Worm (Caenorhabditis elegans) whole organism, late embryonic: ENCODE data around the gene fbxb-62.

ENCODE experiments used
- C38D4.7 ChIP-seq: fragments of 200-800 bp; sonication (Bioruptor generic); optimal IDR thresholded peaks from 2 replicates; lab custom pipeline; 2018; ENCODE audit warnings: mild to moderate bottlenecking, missing genetic modification characterization, moderate library complexity, missing compliant biosample characterization
- K02D7.2 ChIP-seq: sonication (generic microtip); optimal IDR thresholded peaks from 2 replicates; lab custom pipeline; 2017; ENCODE audit warnings: mild to moderate bottlenecking, missing genetic modification characterization, missing compliant biosample characterization
- Y22D7AL.16 ChIP-seq: sonication (generic microtip); optimal IDR thresholded peaks from 2 replicates; lab custom pipeline; 2016; ENCODE audit warnings: missing genetic modification characterization, missing compliant biosample characterization
- ama-1 ChIP-seq: fragments of 150-350 bp; optimal IDR thresholded peaks from 2 replicates; lab custom pipeline; 2014
- ceh-14 ChIP-seq: sonication (generic microtip); optimal IDR thresholded peaks from 2 replicates; lab custom pipeline; 2016; ENCODE audit warnings: missing genotype, missing genetic modification characterization, missing compliant biosample characterization
- ceh-22 ChIP-seq: sonication (generic microtip); optimal IDR thresholded peaks from 2 replicates; lab custom pipeline; 2017; ENCODE audit warnings: missing biosample characterization, missing genetic modification characterization
- ceh-24 ChIP-seq: sonication (generic microtip); optimal IDR thresholded peaks from 2 replicates; lab custom pipeline; 2016; ENCODE audit warnings: mild to moderate bottlenecking, missing genetic modification characterization, missing compliant biosample characterization
- ceh-31 ChIP-seq: sonication (generic microtip); optimal IDR thresholded peaks from 2 replicates; lab custom pipeline; 2016; ENCODE audit warnings: missing genetic modification characterization, missing compliant biosample characterization
- ceh-45 ChIP-seq: fragments of 200-800 bp; sonication (Bioruptor generic); IDR thresholded peaks from 2 replicates; pipeline ENCODE4 v1.3.6; 2022; ENCODE audit warnings: missing genetic modification reagents, missing genetic modification characterization, missing compliant biosample characterization
- ceh-48 ChIP-seq: sonication (generic microtip); optimal IDR thresholded peaks from 2 replicates; lab custom pipeline; 2016; ENCODE audit warnings: missing genetic modification characterization, inconsistent platforms, missing compliant biosample characterization
- ceh-6 ChIP-seq: fragments of 200-800 bp; sonication (Bioruptor generic); optimal IDR thresholded peaks from 2 replicates; lab custom pipeline; 2018; ENCODE audit warnings: mild to moderate bottlenecking, missing genetic modification characterization, missing compliant biosample characterization
- dmd-4 ChIP-seq: sonication (generic microtip); optimal IDR thresholded peaks from 2 replicates; lab custom pipeline; 2016; ENCODE audit warnings: borderline replicate concordance, missing genetic modification characterization, missing compliant biosample characterization
- dve-1 ChIP-seq: sonication (generic microtip); optimal IDR thresholded peaks from 2 replicates; lab custom pipeline; 2017; ENCODE audit warnings: antibody characterized with exemption, mild to moderate bottlenecking, missing genetic modification characterization, missing compliant biosample characterization
- elt-2 ChIP-seq: sonication (generic microtip); optimal IDR thresholded peaks from 2 replicates; lab custom pipeline; 2016; ENCODE audit warnings: missing genetic modification reagents, missing genetic modification characterization, missing compliant biosample characterization
- ets-4 ChIP-seq: sonication (generic microtip); optimal IDR thresholded peaks from 2 replicates; lab custom pipeline; 2016; ENCODE audit warnings: missing genetic modification characterization, missing compliant biosample characterization
- eyg-1 ChIP-seq: sonication (generic microtip); optimal IDR thresholded peaks from 2 replicates; lab custom pipeline; 2016; ENCODE audit warnings: missing genotype, missing genetic modification characterization, missing compliant biosample characterization
- fax-1 ChIP-seq: sonication (generic microtip); optimal IDR thresholded peaks from 2 replicates; lab custom pipeline; 2016; ENCODE audit warnings: missing genotype, missing genetic modification characterization, missing compliant biosample characterization
- hlh-13 ChIP-seq: fragments of 200-800 bp; sonication (Bioruptor generic); optimal IDR thresholded peaks from 2 replicates; lab custom pipeline; 2018; ENCODE audit warnings: mild to moderate bottlenecking, missing genetic modification characterization, missing compliant biosample characterization
- hlh-15 ChIP-seq: sonication (generic microtip); optimal IDR thresholded peaks from 2 replicates; lab custom pipeline; 2016; ENCODE audit warnings: missing genetic modification characterization, missing compliant biosample characterization
- lim-6 ChIP-seq: sonication (generic microtip); optimal IDR thresholded peaks from 2 replicates; lab custom pipeline; 2016; ENCODE audit warnings: missing genetic modification characterization, missing compliant biosample characterization
- pat-9 ChIP-seq: fragments of 200-800 bp; sonication (Bioruptor generic); optimal IDR thresholded peaks from 2 replicates; lab custom pipeline; 2018; ENCODE audit warnings: mild to moderate bottlenecking, missing genetic modification characterization, moderate library complexity, missing compliant biosample characterization
- pax-1 ChIP-seq: fragments of 150-350 bp; optimal IDR thresholded peaks from 2 replicates; lab custom pipeline; 2014; ENCODE audit warnings: missing biosample characterization, missing genetic modification characterization
- pha-2 ChIP-seq: sonication (generic microtip); optimal IDR thresholded peaks from 2 replicates; lab custom pipeline; 2017; ENCODE audit warnings: mild to moderate bottlenecking, missing genetic modification characterization, missing compliant biosample characterization
- pha-4 ChIP-seq: fragments of 150-350 bp; optimal IDR thresholded peaks from 2 replicates; lab custom pipeline; 2018; ENCODE audit warnings: missing biosample characterization, missing genetic modification reagents, missing genetic modification characterization
- pqm-1 ChIP-seq: sonication (generic microtip); optimal IDR thresholded peaks from 2 replicates; lab custom pipeline; 2016; ENCODE audit warnings: missing genetic modification characterization, missing compliant biosample characterization
- rnt-1 ChIP-seq: sonication (generic microtip); optimal IDR thresholded peaks from 2 replicates; lab custom pipeline; 2016; ENCODE audit warnings: missing genetic modification characterization, missing compliant biosample characterization
- sox-2 ChIP-seq: fragments of 200-800 bp; sonication (Bioruptor generic); IDR thresholded peaks from 2 replicates; pipeline ENCODE4 v1.3.6; 2022; ENCODE audit warnings: missing genetic modification reagents, missing genetic modification characterization, missing compliant biosample characterization
- sox-4 ChIP-seq: sonication (generic microtip); optimal IDR thresholded peaks from 2 replicates; lab custom pipeline; 2017; ENCODE audit warnings: mild to moderate bottlenecking, missing genetic modification characterization, inconsistent platforms, missing compliant biosample characterization
- syd-9 ChIP-seq: sonication (generic microtip); optimal IDR thresholded peaks from 2 replicates; lab custom pipeline; 2016; ENCODE audit warnings: mild to moderate bottlenecking, missing genetic modification characterization, moderate library complexity, missing compliant biosample characterization
- tbx-2 ChIP-seq: sonication (generic microtip); optimal IDR thresholded peaks from 2 replicates; lab custom pipeline; 2016; ENCODE audit warnings: missing genetic modification characterization, missing compliant biosample characterization
- unc-3 ChIP-seq, 2 experiments: fragments of 200-800 bp in 1 of 2; sonication (Bioruptor generic) in 1 of 2; sonication (generic microtip) in 1 of 2; conservative IDR thresholded peaks in 1 of 2; optimal IDR thresholded peaks in 1 of 2; 2 replicates each; pipeline versions ENCODE4 v1.3.6 to Lab custom; 2016 to 2022; ENCODE audit warnings: missing compliant biosample characterization in 2 of 2, missing genetic modification characterization in 2 of 2, missing genetic modification reagents in 1 of 2
- unc-55 ChIP-seq: sonication (generic microtip); optimal IDR thresholded peaks from 2 replicates; lab custom pipeline; 2017; ENCODE audit warnings: missing biosample characterization, missing genetic modification reagents, missing genetic modification characterization
- zip-5 ChIP-seq: sonication (generic microtip); optimal IDR thresholded peaks from 2 replicates; lab custom pipeline; 2016; ENCODE audit warnings: missing genetic modification characterization, missing compliant biosample characterization
- ztf-16 ChIP-seq: sonication (generic microtip); optimal IDR thresholded peaks from 2 replicates; lab custom pipeline; 2017; ENCODE audit warnings: missing genetic modification characterization, missing compliant biosample characterization

Gene fbxb-62

DNA sequence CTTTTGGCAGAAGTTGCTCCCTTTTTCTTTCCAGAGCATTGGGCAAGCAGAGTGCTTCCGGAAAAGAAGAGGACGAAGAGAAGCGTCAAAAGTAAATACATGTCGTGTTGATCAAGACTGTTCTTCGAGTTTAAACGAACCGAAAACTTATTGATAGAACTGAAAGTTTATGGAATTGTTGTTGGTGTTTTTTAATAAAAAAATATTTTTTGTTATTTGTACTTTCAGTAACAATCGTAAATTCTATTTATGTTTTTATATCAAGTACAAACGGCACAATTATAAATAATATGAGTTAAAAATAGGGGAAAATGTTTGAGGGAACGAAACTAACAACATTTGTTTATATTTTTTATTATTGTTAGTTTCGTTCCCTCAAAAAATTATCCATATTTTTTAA, 44.2 kb downstream of the fbxb-62 start, which contains the start of gene F21D9.3:
F21D9.3 (minus strand) TSS at position 101 of the 400 bp plus-strand sequence.
- no peak for TF ChIP-seq pha-2

DNA sequence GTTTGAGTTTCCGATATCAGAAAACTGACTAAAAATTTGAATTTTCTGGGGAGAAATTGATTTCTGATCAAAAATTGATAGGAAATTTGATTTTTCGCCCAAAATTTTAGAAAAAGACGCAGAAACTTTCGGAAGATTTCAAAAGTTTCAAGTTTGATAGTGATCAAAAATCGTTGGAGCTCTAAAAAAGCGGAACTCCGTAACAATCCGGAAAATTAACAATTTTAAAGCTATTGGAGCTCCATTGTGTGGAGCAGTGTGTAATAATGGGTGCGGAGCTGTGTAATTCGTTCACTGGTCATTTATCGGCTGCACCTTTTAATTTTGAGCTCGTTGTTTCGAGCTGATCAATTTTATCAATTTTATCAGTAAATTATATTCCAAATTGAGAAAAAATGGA, 48.3 kb downstream of the fbxb-62 start, which contains the start of gene F21D9.4:
F21D9.4 (plus strand) TSS at position 301 of the 400 bp plus-strand sequence.
- TF ChIP-seq tbx-2 (tag; lab: Kevin White, UChicago) (no peak), zip-5 (tag; lab: Kevin White, UChicago) (no peak), ets-4 (tag; lab: Kevin White, UChicago) (no peak), C38D4.7 (no peak), ceh-14 (tag; lab: Kevin White, UChicago) (no peak), dmd-4 (tag; lab: Kevin White, UChicago) (no peak), ceh-48 (tag; lab: Kevin White, UChicago) (no peak), hlh-13 (GFP tag; lab: Kevin White, UChicago) (no peak), lim-6 (tag; lab: Kevin White, UChicago) (no peak), eyg-1 (tag; lab: Kevin White, UChicago) (no peak), rnt-1 (tag; lab: Kevin White, UChicago) (no peak), pqm-1 (tag; lab: Kevin White, UChicago) (no peak), sox-4 (tag; lab: Kevin White, UChicago) (no peak), unc-3 (GFP tag; conservative IDR thresholded peaks at IDR 0.05; lab: Robert Waterston, UW) (no peak), unc-3 (tag; optimal IDR thresholded peaks at IDR 0.05; lab: Kevin White, UChicago) (no peak), ceh-31 (tag; lab: Kevin White, UChicago) (no peak), pax-1 (tag; lab: Kevin White, UChicago) (no peak), ceh-45 (no peak), sox-2 (GFP tag; lab: Robert Waterston, UW) (no peak), ceh-6 (GFP tag; lab: Kevin White, UChicago) (no peak)

DNA sequence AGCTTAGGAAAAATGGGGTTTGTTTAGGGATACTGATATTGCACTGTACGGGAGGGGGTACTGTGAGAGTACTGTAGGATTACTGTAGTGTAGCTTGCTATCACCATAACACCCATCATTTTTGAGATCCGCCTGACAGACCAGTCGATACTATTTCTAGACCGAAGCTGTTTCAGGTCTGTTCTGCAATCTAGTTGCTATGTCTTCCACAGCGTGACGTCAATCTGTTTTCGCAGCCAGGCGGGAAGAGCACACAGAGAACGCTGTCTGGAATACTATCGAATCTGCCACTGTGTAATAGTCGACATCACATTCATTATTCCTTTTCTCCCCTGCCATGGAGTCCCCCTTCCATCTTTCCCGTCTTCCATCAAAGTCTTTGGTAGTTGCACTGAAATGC, 50.0 kb downstream of the fbxb-62 start, which contains the start of gene F21D9.11:
F21D9.11 (plus strand) TSS at position 301 of the 400 bp plus-strand sequence.
- no peak for TF ChIP-seq elt-2 (tag; lab: Kevin White, UChicago)
- no peak for TF ChIP-seq ceh-22
- no peak for TF ChIP-seq syd-9 (tag; lab: Kevin White, UChicago)
- no peak for TF ChIP-seq Y22D7AL.16 (tag; lab: Kevin White, UChicago)
- TF ChIP-seq pha-4 (tag; lab: Kevin White, UChicago) = no peak
- no peak for TF ChIP-seq pat-9 (tag; lab: Kevin White, UChicago)
- TF ChIP-seq ama-1 (lab: Kevin White, UChicago) = no peak
- TF ChIP-seq fax-1 = no peak
- no peak for TF ChIP-seq unc-55 (GFP tag; lab: Kevin White, UChicago)
- TF ChIP-seq ztf-16 (tag; lab: Kevin White, UChicago) = no peak
- no peak for TF ChIP-seq hlh-15 (tag; lab: Kevin White, UChicago)
- no peak for TF ChIP-seq unc-3 (GFP tag; conservative IDR thresholded peaks at IDR 0.05; lab: Robert Waterston, UW)
- TF ChIP-seq unc-3 (tag; optimal IDR thresholded peaks at IDR 0.05; lab: Kevin White, UChicago) = no peak
- TF ChIP-seq K02D7.2 = no peak
- TF ChIP-seq pha-2 = no peak
- no peak for TF ChIP-seq ceh-24 (tag; lab: Kevin White, UChicago)
- TF ChIP-seq dve-1 = no peak
